Fruit fly (Drosophila melanogaster): ENCODE measurements around the gene Lrpprc2.

Gene Lrpprc2

DNA sequence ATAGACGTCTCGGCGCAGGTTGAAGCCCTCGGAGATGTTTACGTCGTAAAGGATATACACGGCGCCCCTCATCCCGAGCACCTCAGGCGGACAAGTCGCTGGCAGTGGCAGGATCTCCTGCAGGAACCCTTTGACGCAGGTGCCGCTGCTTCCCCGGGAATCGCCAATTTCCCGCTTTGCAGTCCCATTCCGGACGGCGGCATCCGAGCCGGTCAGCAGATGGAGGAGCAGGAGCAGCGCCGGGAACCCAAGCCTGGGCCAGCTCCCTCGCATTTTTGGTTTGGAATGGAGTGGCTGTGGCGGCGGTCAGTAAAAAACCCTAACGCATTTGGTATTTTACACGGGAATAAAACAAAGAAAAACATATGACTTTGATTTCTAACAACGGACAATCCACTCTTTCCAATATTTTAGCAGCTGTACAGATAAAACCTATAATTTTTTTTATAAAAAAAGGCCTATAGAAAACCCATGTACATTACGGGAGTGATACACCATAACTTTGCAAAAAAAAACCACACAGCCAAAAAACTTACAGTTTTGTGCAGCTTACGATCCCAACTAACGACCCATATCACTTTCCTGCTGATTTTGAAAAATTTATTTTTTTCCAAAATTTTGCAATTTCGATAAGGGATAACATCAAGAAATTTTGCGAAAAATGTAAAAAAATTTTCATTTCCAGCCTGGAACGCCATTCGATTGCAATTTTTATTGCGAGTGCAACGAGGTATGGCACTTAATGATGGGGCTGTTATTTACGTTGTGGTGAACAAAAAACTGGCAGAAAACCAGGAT, 5.5 kb upstream of the Lrpprc2 start, which contains the start of the genes O-fut2 and CG14777 (continued):
- TF ChIP-seq Abd-B (GFP tag; optimal IDR thresholded peaks at IDR 0.05) (no peak), tai (GFP tag; optimal IDR thresholded peaks at IDR 0.05) (no peak)

DNA sequence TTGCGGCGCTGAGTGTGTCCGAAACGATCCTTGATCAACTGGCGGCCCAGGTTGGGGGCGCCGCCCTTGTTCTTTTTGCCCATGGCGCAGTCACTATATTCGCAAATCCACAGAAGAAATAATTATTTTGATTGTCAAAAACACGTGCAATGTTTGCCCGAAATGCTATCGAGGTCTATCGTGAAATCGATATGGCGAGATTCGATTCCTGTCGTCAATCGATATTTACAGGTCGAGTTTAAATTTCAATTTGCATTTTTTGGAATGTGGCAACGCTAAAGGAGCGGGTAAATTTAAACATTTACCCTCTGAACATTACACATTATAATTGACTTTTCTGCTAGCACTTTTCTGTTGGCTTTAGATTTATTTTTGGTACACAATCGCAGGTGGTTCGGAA, 3.6 kb upstream of the Lrpprc2 start, which contains the start of gene Ns3:
Ns3 (minus strand) TSS at position 188 of the 400 bp plus-strand sequence.
- TF ChIP-seq tai (GFP tag; optimal IDR thresholded peaks at IDR 0.05) (no peak), lola (GFP tag; optimal IDR thresholded peaks at IDR 0.05) (no peak), Dfd (GFP tag; optimal IDR thresholded peaks at IDR 0.05) (no peak), pan (optimal IDR thresholded peaks at IDR 0.05) (no peak), Myc (optimal IDR thresholded peaks at IDR 0.05) (no peak), CrebA (GFP tag; optimal IDR thresholded peaks at IDR 0.05; ENCODE audit: borderline replicate concordance) (no peak), Hr78 (GFP tag; optimal IDR thresholded peaks at IDR 0.05) (no peak), sage (GFP tag; optimal IDR thresholded peaks at IDR 0.05) (no peak), Sp1 (GFP tag; optimal IDR thresholded peaks at IDR 0.05) (no peak), Rel (GFP tag; optimal IDR thresholded peaks at IDR 0.05) (no peak), Rel (tag; optimal IDR thresholded peaks at IDR 0.05) (no peak), CG32264 (GFP tag; optimal IDR thresholded peaks at IDR 0.05) (no peak), N (GFP tag; optimal IDR thresholded peaks at IDR 0.05) (no peak), h (GFP tag; optimal IDR thresholded peaks at IDR 0.05) (no peak)

DNA sequence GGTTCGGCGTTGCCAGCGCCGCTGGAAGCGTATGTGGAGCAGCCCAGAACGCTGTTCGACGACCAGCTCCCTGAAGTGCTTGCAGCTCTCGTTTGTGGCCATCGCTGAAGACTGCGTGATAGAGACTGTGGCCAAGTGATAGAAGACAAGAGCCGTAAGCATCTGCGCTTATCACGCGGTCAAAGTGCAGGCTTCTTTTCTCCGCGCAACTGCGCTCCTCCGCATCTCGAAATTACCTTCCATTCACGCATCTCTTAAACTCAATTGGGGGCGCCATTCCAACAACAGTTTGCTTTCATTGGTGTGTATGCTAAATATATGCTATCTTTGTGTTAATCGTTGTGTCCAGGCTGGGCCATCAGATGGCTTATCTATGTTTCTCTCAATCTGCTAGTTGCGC, 1.1 kb upstream of the Lrpprc2 start, which contains the start of gene CG14787:
CG14787 (minus strand) TSS at position 133 of the 400 bp plus-strand sequence.
- TF ChIP-seq CrebA (GFP tag; optimal IDR thresholded peaks at IDR 0.05; ENCODE audit: borderline replicate concordance) (no peak), Hr78 (GFP tag; optimal IDR thresholded peaks at IDR 0.05) (no peak), rgr (GFP tag; optimal IDR thresholded peaks at IDR 0.05) (no peak), GATAd (GFP tag; optimal IDR thresholded peaks at IDR 0.05) (no peak), N (GFP tag; optimal IDR thresholded peaks at IDR 0.05) (no peak), Jra (GFP tag; optimal IDR thresholded peaks at IDR 0.05) (no peak), dsf (GFP tag; optimal IDR thresholded peaks at IDR 0.05; ENCODE audit: borderline replicate concordance) (no peak), fru (GFP tag; optimal IDR thresholded peaks at IDR 0.05) (no peak), Hr83 (GFP tag; optimal IDR thresholded peaks at IDR 0.05; ENCODE audit: poor library complexity, severe bottlenecking) (no peak), dmrt93B (GFP tag; optimal IDR thresholded peaks at IDR 0.05) (no peak), br (GFP tag; optimal IDR thresholded peaks at IDR 0.05) (no peak), ey (GFP tag; optimal IDR thresholded peaks at IDR 0.05) (no peak), lola (GFP tag; optimal IDR thresholded peaks at IDR 0.05) (no peak)

DNA sequence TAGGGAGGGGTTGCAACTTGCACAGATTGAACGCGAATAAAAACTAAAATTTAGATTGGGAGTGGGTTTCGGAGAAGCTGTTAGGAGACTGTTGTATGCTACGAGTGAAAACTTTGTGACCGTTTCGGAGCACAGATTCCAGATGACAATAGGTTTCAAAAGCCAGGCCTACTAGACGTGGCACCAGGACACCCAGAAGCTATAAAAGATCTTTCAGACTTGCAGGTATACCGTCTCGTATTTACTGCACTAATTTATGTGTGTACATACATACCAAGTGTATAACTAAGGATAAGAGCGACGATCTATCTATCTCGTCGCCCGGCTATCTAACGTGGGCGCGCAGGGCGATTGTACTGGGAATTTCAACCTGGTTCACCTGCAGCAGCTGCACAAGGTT, 3.5 kb downstream of the Lrpprc2 start, which contains the start of gene CG14785:
CG14785 (minus strand) TSS at position 101 of the 400 bp plus-strand sequence.
- TF ChIP-seq brk (GFP tag; optimal IDR thresholded peaks at IDR 0.05) (no peak), dsf (GFP tag; optimal IDR thresholded peaks at IDR 0.05; ENCODE audit: borderline replicate concordance) (no peak), Sp1 (GFP tag; optimal IDR thresholded peaks at IDR 0.05) (no peak), OdsH (GFP tag; optimal IDR thresholded peaks at IDR 0.05) (no peak), Hr83 (GFP tag; optimal IDR thresholded peaks at IDR 0.05; ENCODE audit: poor library complexity, severe bottlenecking) (no peak), woc (GFP tag; optimal IDR thresholded peaks at IDR 0.05) (no peak), usp (GFP tag; optimal IDR thresholded peaks at IDR 0.05) (no peak), HLH106 (tag; optimal IDR thresholded peaks at IDR 0.05) (no peak), jim (GFP tag; optimal IDR thresholded peaks at IDR 0.05) (no peak), dmrt93B (GFP tag; optimal IDR thresholded peaks at IDR 0.05) (no peak), Hnf4 (GFP tag; optimal IDR thresholded peaks at IDR 0.05) (no peak), Rel (GFP tag; optimal IDR thresholded peaks at IDR 0.05) (no peak), Rel (tag; optimal IDR thresholded peaks at IDR 0.05) (no peak), N (GFP tag; optimal IDR thresholded peaks at IDR 0.05) (no peak), Hr78 (GFP tag; optimal IDR thresholded peaks at IDR 0.05) (no peak), psq (GFP tag; optimal IDR thresholded peaks at IDR 0.05) (no peak), Dfd (GFP tag; optimal IDR thresholded peaks at IDR 0.05) (no peak), CG9705 (GFP tag; optimal IDR thresholded peaks at IDR 0.05) (no peak), Abd-B (GFP tag; optimal IDR thresholded peaks at IDR 0.05) (no peak), h (GFP tag; optimal IDR thresholded peaks at IDR 0.05) (no peak)
